Worm (Caenorhabditis elegans): Measurements from ENCODE around the gene T12D8.10.

DNA sequence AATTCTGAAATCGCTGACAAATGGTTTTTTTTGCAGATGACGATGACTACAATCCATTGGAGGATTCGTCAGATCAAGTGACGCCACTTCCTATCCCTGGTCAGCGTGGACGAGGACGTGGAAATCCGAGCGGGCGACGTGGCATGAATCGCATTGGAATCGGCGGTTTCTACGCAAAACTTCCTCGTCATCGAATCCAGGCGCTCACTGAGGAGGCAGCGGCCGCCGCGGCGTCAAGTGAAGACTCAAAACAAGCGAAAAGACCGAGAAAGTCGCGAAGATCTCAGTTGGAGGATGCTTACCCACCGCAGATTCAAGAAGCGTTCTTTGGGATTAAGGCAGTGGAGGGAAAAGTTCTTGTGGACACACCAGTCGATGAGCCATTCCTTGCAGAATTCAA, 6.4 kb upstream of the T12D8.10 start:
- no peak for TF ChIP-seq unc-62 (GFP tag; optimal IDR thresholded peaks at IDR 0.05)
- TF ChIP-seq nhr-237 (tag; optimal IDR thresholded peaks at IDR 0.05): no peak
- TF ChIP-seq flh-1 (GFP tag; optimal IDR thresholded peaks at IDR 0.05): no peak
- TF ChIP-seq lsy-2 (tag; optimal IDR thresholded peaks at IDR 0.05): no peak
- TF ChIP-seq nhr-28 (tag; optimal IDR thresholded peaks at IDR 0.05): no peak
- no peak for TF ChIP-seq ztf-11 (tag; optimal IDR thresholded peaks at IDR 0.05)
- no peak for TF ChIP-seq tbx-8 (GFP tag; optimal IDR thresholded peaks at IDR 0.05)
- no peak for TF ChIP-seq snpc-4 (tag; optimal IDR thresholded peaks at IDR 0.05)
- TF ChIP-seq ceh-39 (tag; optimal IDR thresholded peaks at IDR 0.05): no peak
- no peak for TF ChIP-seq mep-1 (tag; optimal IDR thresholded peaks at IDR 0.05)
- no peak for TF ChIP-seq zip-8 (tag; optimal IDR thresholded peaks at IDR 0.05)
- no peak for TF ChIP-seq sem-2 (GFP tag; optimal IDR thresholded peaks at IDR 0.05)
- TF ChIP-seq unc-39 (tag; optimal IDR thresholded peaks at IDR 0.05): no peak
- TF ChIP-seq lin-13 (tag; optimal IDR thresholded peaks at IDR 0.05): no peak

Measured in whole organism, mixed stage, embryonic.